Fruit fly (Drosophila melanogaster): Measurements from ENCODE around the gene CG2217.

CG2217 gene

dm6 chr3R:30459066-30459935 is 36.5 kb upstream of the CG2217 start, which contains the start of the genes CG2224 and CDase:
CG2224 (minus strand) TSS chr3R:30459300.
CDase (plus strand) TSS chr3R:30459521.
- no peak for TF ChIP-seq psq (GFP tag; optimal IDR thresholded peaks at IDR 0.05)
- no peak for TF ChIP-seq Rel (GFP tag; optimal IDR thresholded peaks at IDR 0.05)
- no peak for TF ChIP-seq Rel (tag; optimal IDR thresholded peaks at IDR 0.05)
- TF ChIP-seq CG9705 (GFP tag; optimal IDR thresholded peaks at IDR 0.05): no peak

- TF ChIP-seq lola (GFP tag; optimal IDR thresholded peaks at IDR 0.05) (no peak), Myc (optimal IDR thresholded peaks at IDR 0.05) (no peak), brk (GFP tag; optimal IDR thresholded peaks at IDR 0.05) (no peak)
Observed at dm6 chr3R:30455817-30456544, 33.2 kb upstream of the CG2217 start, which contains the start of gene aralar1. aralar1 (minus strand) TSS chr3R:30455867.

- TF ChIP-seq dmrt93B (GFP tag; optimal IDR thresholded peaks at IDR 0.05) (no peak), Rel (GFP tag; optimal IDR thresholded peaks at IDR 0.05) (no peak), Rel (tag; optimal IDR thresholded peaks at IDR 0.05) (peak; percentile 8), GATAd (GFP tag; optimal IDR thresholded peaks at IDR 0.05) (no peak), rgr (GFP tag; optimal IDR thresholded peaks at IDR 0.05) (peak; percentile 59), HLH106 (tag; optimal IDR thresholded peaks at IDR 0.05) (peak; percentile 41), OdsH (GFP tag; optimal IDR thresholded peaks at IDR 0.05) (peak; percentile 34), Mio (GFP tag; optimal IDR thresholded peaks at IDR 0.05) (no peak), h (GFP tag; optimal IDR thresholded peaks at IDR 0.05) (peak; percentile 81), fru (GFP tag; optimal IDR thresholded peaks at IDR 0.05) (peak; percentile 60), br (GFP tag; optimal IDR thresholded peaks at IDR 0.05) (peak; percentile 19), jim (GFP tag; optimal IDR thresholded peaks at IDR 0.05) (peak; percentile 45), foxo (GFP tag; optimal IDR thresholded peaks at IDR 0.05) (peak in 1 of 2 experiments; percentile 52), CrebA (GFP tag; optimal IDR thresholded peaks at IDR 0.05; ENCODE audit: borderline replicate concordance) (no peak), Hr83 (GFP tag; optimal IDR thresholded peaks at IDR 0.05; ENCODE audit: poor library complexity, severe bottlenecking) (peak; percentile 99), CG32264 (GFP tag; optimal IDR thresholded peaks at IDR 0.05) (peak; percentile 39)
Observed at dm6 chr3R:30454442-30454841, 31.7 kb upstream of the CG2217 start.

DNA sequence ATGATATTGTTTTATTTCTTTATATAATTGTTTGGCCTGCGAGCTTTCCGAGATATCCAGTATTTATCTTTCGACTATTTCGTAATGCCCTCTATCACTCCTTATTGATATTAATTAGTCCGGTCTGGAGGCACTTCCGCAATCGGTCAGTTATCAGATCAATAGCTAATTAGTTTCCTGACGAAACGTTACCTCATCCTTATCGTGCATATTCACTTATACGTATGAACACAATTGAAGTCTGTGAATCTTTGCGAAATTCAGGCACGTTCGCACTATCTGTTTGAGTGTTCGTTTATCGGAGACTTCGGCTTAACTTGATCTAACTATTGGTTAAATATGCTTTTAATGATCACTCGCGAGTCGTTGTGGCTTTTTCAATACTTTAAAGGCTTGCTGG is 30.5 kb upstream of the CG2217 start:
- TF ChIP-seq h (GFP tag; optimal IDR thresholded peaks at IDR 0.05) (no peak), ey (GFP tag; optimal IDR thresholded peaks at IDR 0.05) (no peak), pan (optimal IDR thresholded peaks at IDR 0.05) (no peak), brk (GFP tag; optimal IDR thresholded peaks at IDR 0.05) (no peak), dmrt93B (GFP tag; optimal IDR thresholded peaks at IDR 0.05) (no peak), CG32264 (GFP tag; optimal IDR thresholded peaks at IDR 0.05) (no peak), Dfd (GFP tag; optimal IDR thresholded peaks at IDR 0.05) (no peak), fru (GFP tag; optimal IDR thresholded peaks at IDR 0.05) (no peak), foxo (GFP tag; optimal IDR thresholded peaks at IDR 0.05) (no peak), Hnf4 (GFP tag; optimal IDR thresholded peaks at IDR 0.05) (no peak), lola (GFP tag; optimal IDR thresholded peaks at IDR 0.05) (no peak), br (GFP tag; optimal IDR thresholded peaks at IDR 0.05) (no peak), OdsH (GFP tag; optimal IDR thresholded peaks at IDR 0.05) (no peak), Rel (GFP tag; optimal IDR thresholded peaks at IDR 0.05) (no peak), Rel (tag; optimal IDR thresholded peaks at IDR 0.05) (no peak), CrebA (GFP tag; optimal IDR thresholded peaks at IDR 0.05; ENCODE audit: borderline replicate concordance) (no peak), Hr83 (GFP tag; optimal IDR thresholded peaks at IDR 0.05; ENCODE audit: poor library complexity, severe bottlenecking) (no peak), dsf (GFP tag; optimal IDR thresholded peaks at IDR 0.05; ENCODE audit: borderline replicate concordance) (no peak), CG9705 (GFP tag; optimal IDR thresholded peaks at IDR 0.05) (no peak), dl (GFP tag; optimal IDR thresholded peaks at IDR 0.05; ENCODE audit: insufficient read depth in 1 of 2, partially characterized antibody in 2 of 2) (no peak)

DNA sequence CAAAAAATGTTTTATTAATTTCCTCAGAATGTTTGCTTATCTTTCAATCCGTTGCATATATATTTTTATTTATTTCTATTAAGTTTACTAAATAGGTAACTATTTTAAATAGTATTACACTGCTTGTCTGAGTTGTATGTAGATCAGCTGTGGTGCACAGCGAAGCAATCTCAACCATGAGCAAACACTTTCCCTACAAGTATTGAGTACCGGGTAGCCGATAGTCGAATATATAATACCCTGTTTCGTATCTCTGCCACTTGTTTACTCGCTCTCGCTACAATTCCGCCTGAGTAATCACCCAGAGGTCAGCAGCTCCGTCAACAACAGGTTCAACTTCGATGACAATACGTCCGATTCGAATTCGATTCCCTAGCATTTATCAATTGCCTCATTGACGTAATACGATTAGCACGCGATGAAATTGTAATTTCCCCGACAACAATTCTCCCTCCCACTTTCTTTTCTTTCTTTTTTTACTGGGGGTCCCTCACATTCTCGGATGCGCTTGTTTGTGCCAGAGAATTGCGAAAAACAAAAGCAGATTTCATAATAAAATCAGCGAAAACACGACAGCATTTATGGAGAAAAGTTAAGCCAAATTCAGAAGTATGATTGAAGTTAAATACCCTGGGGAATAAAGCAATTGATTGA is 28.0 kb upstream of the CG2217 start:
- no peak for TF ChIP-seq dmrt93B (GFP tag; optimal IDR thresholded peaks at IDR 0.05)
- TF ChIP-seq Rel (GFP tag; optimal IDR thresholded peaks at IDR 0.05): no peak
- peak; percentile 97 for TF ChIP-seq Rel (tag; optimal IDR thresholded peaks at IDR 0.05)

Data from whole organism, wandering third instar larva.